Worm (Caenorhabditis elegans): ENCODE measurements around the gene col-140.

col-140 gene

ce11 chrV:5816470-5817061 is 20.1 kb downstream of the col-140 start:
- TF ChIP-seq unc-62 (GFP tag; optimal IDR thresholded peaks at IDR 0.05) = no peak

- TF ChIP-seq unc-62 (GFP tag; optimal IDR thresholded peaks at IDR 0.05) = no peak
These were observed 23.5 kb downstream of the col-140 start, which contains the start of gene ZC250.4 for ce11 chrV:5813060-5813659. Gene ZC250.4 (minus strand): TSS chrV:5813137.

ce11 chrV:5805467-5805866 is 31.2 kb downstream of the col-140 start, which contains the start of gene ZC250.5:
Gene ZC250.5 (plus strand): TSS chrV:5805767.
- no peak for TF ChIP-seq unc-62 (GFP tag; optimal IDR thresholded peaks at IDR 0.05)

ce11 chrV:5799373-5799772 is 37.3 kb downstream of the col-140 start, which contains the start of gene cyn-17:
Gene cyn-17 (plus strand): TSS chrV:5799673.
- TF ChIP-seq unc-62 (GFP tag; optimal IDR thresholded peaks at IDR 0.05) = no peak

- TF ChIP-seq unc-62 (GFP tag; optimal IDR thresholded peaks at IDR 0.05) = no peak
These were observed 38.5 kb downstream of the col-140 start, which contains the start of gene nstp-3 for ce11 chrV:5798132-5798531. Gene nstp-3 (minus strand): TSS chrV:5798232.

ce11 chrV:5792031-5792430 is 44.6 kb downstream of the col-140 start, which contains the start of gene ZC250.2:
Gene ZC250.2 (plus strand): TSS chrV:5792331.
- no peak for TF ChIP-seq unc-62 (GFP tag; optimal IDR thresholded peaks at IDR 0.05)

- TF ChIP-seq unc-62 (GFP tag; optimal IDR thresholded peaks at IDR 0.05) = no peak
These were observed 45.9 kb downstream of the col-140 start, which contains the start of the genes nhr-142 and F44E7.9 for ce11 chrV:5790497-5791280. Gene nhr-142 (minus strand): TSS chrV:5790553. Gene F44E7.9 (plus strand): TSS chrV:5791230.

- no peak for TF ChIP-seq unc-62 (GFP tag; optimal IDR thresholded peaks at IDR 0.05)
These were observed 48.0 kb downstream of the col-140 start for ce11 chrV:5788650-5789049.

Measured in whole organism, dauer.